Fruit fly (Drosophila melanogaster) whole organism, embryonic: ENCODE measurements around the gene Pisd.

Source experiments
- CG10267 ChIP-seq: fragments of 200-800 bp; sonication (Bioruptor generic); optimal IDR thresholded peaks from 2 replicates; lab custom pipeline; 2018; ENCODE audit warnings: missing biosample characterization, mild to moderate bottlenecking, missing genetic modification characterization, moderate library complexity
- CG10431 ChIP-seq: fragments of 200-800 bp; sonication (Bioruptor generic); optimal IDR thresholded peaks from 3 replicates; lab custom pipeline; 2018; ENCODE audit warnings: missing biosample characterization, mild to moderate bottlenecking, missing genetic modification characterization
- CG13775 ChIP-seq: fragments of 200-800 bp; sonication (Bioruptor generic); optimal IDR thresholded peaks from 3 replicates; lab custom pipeline; 2017; ENCODE audit warnings: missing biosample characterization, mild to moderate bottlenecking, missing genetic modification characterization
- CG18599 ChIP-seq: fragments of 200-800 bp; sonication (Bioruptor generic); optimal IDR thresholded peaks from 3 replicates; lab custom pipeline; 2017; ENCODE audit warnings: missing biosample characterization, missing genetic modification characterization, mild to moderate bottlenecking, moderate library complexity, missing genetic modification reagents
- CG2678 ChIP-seq: fragments of 200-800 bp; sonication (Bioruptor generic); optimal IDR thresholded peaks from 3 replicates; lab custom pipeline; 2019; ENCODE audit warnings: missing biosample characterization, mild to moderate bottlenecking, missing genetic modification characterization, moderate library complexity
- CG34376 ChIP-seq: fragments of 200-800 bp; sonication (Bioruptor generic); optimal IDR thresholded peaks from 2 replicates; lab custom pipeline; 2018; ENCODE audit warnings: missing biosample characterization, mild to moderate bottlenecking, missing genetic modification characterization
- CG34422 ChIP-seq: fragments of 200-800 bp; sonication (Bioruptor generic); IDR thresholded peaks from 3 replicates; pipeline ENCODE4 v1.3.6; 2022; ENCODE audit warnings: missing biosample characterization, missing genetic modification characterization
- CG6254 ChIP-seq: fragments of 200-800 bp; sonication (Bioruptor generic); optimal IDR thresholded peaks from 3 replicates; lab custom pipeline; 2017; ENCODE audit warnings: mild to moderate bottlenecking, missing biosample characterization, missing genetic modification reagents, missing genetic modification characterization
- CG6689 ChIP-seq: fragments of 200-800 bp; sonication (Bioruptor generic); IDR thresholded peaks from 2 replicates; pipeline ENCODE4 v1.3.6; 2022; ENCODE audit warnings: missing biosample characterization, missing genetic modification characterization
- CG8281 ChIP-seq: fragments of 200-800 bp; sonication (Bioruptor generic); optimal IDR thresholded peaks from 2 replicates; lab custom pipeline; 2018; ENCODE audit warnings: missing biosample characterization, mild to moderate bottlenecking, missing genetic modification characterization, moderate library complexity
- Dfd ChIP-seq, 2 experiments: fragments of >200 bp; optimal IDR thresholded peaks; 2 replicates each; lab custom pipeline; 2017; ENCODE audit warnings: missing biosample characterization in 2 of 2, missing genetic modification characterization in 2 of 2
- ERR ChIP-seq: fragments of 200-800 bp; sonication (Bioruptor generic); optimal IDR thresholded peaks from 2 replicates; lab custom pipeline; 2016; ENCODE audit warnings: missing biosample characterization, missing genetic modification characterization
- Ets65A ChIP-seq: fragments of 200-800 bp; sonication (Bioruptor generic); peaks from one replicate; lab custom pipeline; 2016; ENCODE audit warnings: missing biosample characterization, missing genetic modification characterization
- Fer2 ChIP-seq: fragments of 200-800 bp; sonication (Bioruptor generic); optimal IDR thresholded peaks from 2 replicates; lab custom pipeline; 2018; ENCODE audit warnings: missing biosample characterization, mild to moderate bottlenecking, missing genetic modification characterization, moderate library complexity
- GATAe ChIP-seq: fragments of 200-800 bp; sonication (Bioruptor generic); conservative IDR thresholded peaks from 2 replicates; pipeline ENCODE4 v1.3.6; 2022; ENCODE audit warnings: missing biosample characterization, missing genetic modification characterization
- HmgZ ChIP-seq: fragments of 200-800 bp; sonication (Bioruptor generic); optimal IDR thresholded peaks from 2 replicates; lab custom pipeline; 2018; ENCODE audit warnings: missing biosample characterization, mild to moderate bottlenecking, missing genetic modification characterization
- Hmx ChIP-seq: fragments of 200-800 bp; sonication (Bioruptor generic); optimal IDR thresholded peaks from 2 replicates; lab custom pipeline; 2016; ENCODE audit warnings: missing biosample characterization, missing genetic modification characterization
- Mrtf ChIP-seq: fragments of 200-800 bp; sonication (Bioruptor generic); IDR thresholded peaks from 3 replicates; pipeline ENCODE4 v1.3.6; 2022; ENCODE audit warnings: missing biosample characterization, missing genetic modification characterization
- Pdp1 ChIP-seq, 2 experiments: fragments of 200-800 bp; sonication (Bioruptor generic); optimal IDR thresholded peaks; 3 replicates each; lab custom pipeline; 2016; ENCODE audit warnings: missing biosample characterization in 2 of 2, missing genetic modification characterization in 2 of 2, mild to moderate bottlenecking in 1 of 2, moderate library complexity in 1 of 2
- Stat92E ChIP-seq, 3 experiments: fragments of >200 bp in 2 of 3; fragments of 200-800 bp in 1 of 3; sonication (Bioruptor generic) in 1 of 3; optimal IDR thresholded peaks; 2 replicates each; lab custom pipeline; 2017 to 2019; ENCODE audit warnings: missing biosample characterization in 3 of 3, missing genetic modification characterization in 3 of 3, mild to moderate bottlenecking in 1 of 3, moderate library complexity in 1 of 3
- abd-A ChIP-seq: fragments of 200-800 bp; sonication (Bioruptor generic); optimal IDR thresholded peaks from 3 replicates; lab custom pipeline; 2019; ENCODE audit warnings: missing biosample characterization, mild to moderate bottlenecking, missing genetic modification characterization, moderate library complexity
- ara ChIP-seq: fragments of 200-800 bp; sonication (Bioruptor generic); IDR thresholded peaks from 2 replicates; pipeline ENCODE4 v1.3.6; 2022; ENCODE audit warnings: missing biosample characterization, missing genetic modification characterization
- cwo ChIP-seq: fragments of 200-800 bp; sonication (Bioruptor generic); optimal IDR thresholded peaks from 3 replicates; lab custom pipeline; 2017; ENCODE audit warnings: missing biosample characterization, missing genetic modification characterization, mild to moderate bottlenecking, moderate library complexity, missing genetic modification reagents
- eve ChIP-seq, 2 experiments: fragments of >200 bp; optimal IDR thresholded peaks; 2 replicates each; lab custom pipeline; 2017; ENCODE audit warnings: missing biosample characterization in 2 of 2, missing genetic modification characterization in 2 of 2
- exex ChIP-seq: fragments of 200-800 bp; sonication (Bioruptor generic); optimal IDR thresholded peaks from 4 replicates; lab custom pipeline; 2018; ENCODE audit warnings: missing biosample characterization, mild to moderate bottlenecking, missing genetic modification characterization, moderate library complexity
- eyg ChIP-seq: fragments of 200-800 bp; sonication (Bioruptor generic); optimal IDR thresholded peaks from 3 replicates; lab custom pipeline; 2016; ENCODE audit warnings: missing biosample characterization, missing genetic modification characterization
- grn ChIP-seq: fragments of 200-800 bp; sonication (Bioruptor generic); optimal IDR thresholded peaks from 3 replicates; lab custom pipeline; 2017; ENCODE audit warnings: missing biosample characterization, missing genetic modification characterization
- gro ChIP-seq: fragments of 200-800 bp; sonication (Bioruptor generic); optimal IDR thresholded peaks from 2 replicates; lab custom pipeline; 2016; ENCODE audit warnings: missing biosample characterization, missing genetic modification characterization
- gsb ChIP-seq: fragments of 200-800 bp; sonication (Bioruptor generic); IDR thresholded peaks from 2 replicates; pipeline ENCODE4 v1.3.6; 2022; ENCODE audit warnings: missing biosample characterization, missing genetic modification characterization
- gsb-n ChIP-seq: fragments of 200-800 bp; sonication (Bioruptor generic); optimal IDR thresholded peaks from 3 replicates; lab custom pipeline; 2018; ENCODE audit warnings: missing biosample characterization, mild to moderate bottlenecking, missing genetic modification characterization
- lab ChIP-seq: fragments of 200-800 bp; sonication (Bioruptor generic); optimal IDR thresholded peaks from 3 replicates; lab custom pipeline; 2017; ENCODE audit warnings: missing biosample characterization, missing genetic modification characterization, mild to moderate bottlenecking, moderate library complexity, missing genetic modification reagents
- mirr ChIP-seq: fragments of 200-800 bp; sonication (Bioruptor generic); optimal IDR thresholded peaks from 3 replicates; lab custom pipeline; 2018; ENCODE audit warnings: missing biosample characterization, mild to moderate bottlenecking, missing genetic modification characterization
- oc ChIP-seq: fragments of 200-800 bp; sonication (Bioruptor generic); optimal IDR thresholded peaks from 2 replicates; lab custom pipeline; 2018; ENCODE audit warnings: missing biosample characterization, mild to moderate bottlenecking, missing genetic modification characterization, moderate library complexity
- salm ChIP-seq: fragments of 200-800 bp; sonication (Bioruptor generic); optimal IDR thresholded peaks from 2 replicates; lab custom pipeline; 2018; ENCODE audit warnings: missing biosample characterization, mild to moderate bottlenecking, missing genetic modification characterization
- sd ChIP-seq: fragments of 200-800 bp; sonication (Bioruptor generic); optimal IDR thresholded peaks from 3 replicates; lab custom pipeline; 2018; ENCODE audit warnings: missing biosample characterization, mild to moderate bottlenecking, missing genetic modification characterization, moderate library complexity
- slbo ChIP-seq: fragments of 200-800 bp; sonication (Bioruptor generic); IDR thresholded peaks from 2 replicates; pipeline ENCODE4 v1.3.6; 2022; ENCODE audit warnings: missing biosample characterization, missing genetic modification characterization
- sug ChIP-seq: fragments of 200-800 bp; optimal IDR thresholded peaks from 2 replicates; lab custom pipeline; 2019; ENCODE audit warnings: missing biosample characterization, mild to moderate bottlenecking, missing genetic modification characterization, moderate library complexity
- vfl ChIP-seq: fragments of 200-800 bp; sonication (Bioruptor generic); optimal IDR thresholded peaks from 2 replicates; lab custom pipeline; 2016; ENCODE audit warnings: missing biosample characterization, missing genetic modification characterization

Gene Pisd

dm6 chr3R:24079110-24079509 is 28.5 kb downstream of the Pisd start (continued):
- peak; percentile 12 for TF ChIP-seq CG10267 (tag; lab: Kevin White, UChicago)
- TF ChIP-seq slbo (GFP tag; lab: Robert Waterston, UW): peak; percentile 57
- 0 out of 2 replicates have a peak, but pooled peaks have one; percentile 28 for TF ChIP-seq CG6689 (GFP tag; lab: Robert Waterston, UW)

- TF ChIP-seq eyg (GFP tag; lab: Kevin White, UChicago): no peak
- peak; percentile 38 for TF ChIP-seq Ets65A (GFP tag; lab: Kevin White, UChicago)
- TF ChIP-seq Pdp1 (GFP tag; optimal IDR thresholded peaks at IDR 0.05; lab: Kevin White, UChicago): no peak
- TF ChIP-seq Hmx (GFP tag; lab: Kevin White, UChicago): no peak
- TF ChIP-seq CG34422 (GFP tag; lab: Robert Waterston, UW): no peak
- TF ChIP-seq Dfd (GFP tag; optimal IDR thresholded peaks at IDR 0.05; lab: Kevin White, UChicago): peak in 1 of 2 experiments; percentile 17
- TF ChIP-seq Mrtf (GFP tag; lab: Robert Waterston, UW): 0 out of 3 replicates have a peak, but pooled peaks have one; percentile 11
These were observed 29.0 kb downstream of the Pisd start for dm6 chr3R:24079613-24080012.

- TF ChIP-seq CG18599 (GFP tag; lab: Kevin White, UChicago): peak; percentile 16
- TF ChIP-seq GATAe (GFP tag; lab: Robert Waterston, UW): peak; percentile 19; the same call in 1 of the 2 replicates
- peak; percentile 64 for TF ChIP-seq sug (tag; lab: Kevin White, UChicago)
- no peak for TF ChIP-seq salm (tag; lab: Kevin White, UChicago)
- no peak for TF ChIP-seq gsb (GFP tag; lab: Robert Waterston, UW)
- peak; percentile 17 for TF ChIP-seq cwo
- TF ChIP-seq CG8281 (tag; lab: Kevin White, UChicago): peak; percentile 1
- peak; percentile 56 for TF ChIP-seq gro (GFP tag; lab: Kevin White, UChicago)
- TF ChIP-seq grn (GFP tag; lab: Kevin White, UChicago): peak; percentile 7
- TF ChIP-seq mirr (GFP tag; lab: Kevin White, UChicago): peak; percentile 94
- peak; percentile 26 for TF ChIP-seq HmgZ (tag; lab: Kevin White, UChicago)
- TF ChIP-seq ERR (GFP tag; lab: Kevin White, UChicago): no peak
- TF ChIP-seq CG6254: no peak
- TF ChIP-seq CG34376 (GFP tag; lab: Kevin White, UChicago): peak; percentile 82
- TF ChIP-seq exex (tag; lab: Kevin White, UChicago): peak; percentile 99
- TF ChIP-seq CG13775: no peak
- TF ChIP-seq sd (tag; lab: Kevin White, UChicago): peak; percentile 94
- peak; percentile 14 for TF ChIP-seq lab (GFP tag; lab: Kevin White, UChicago)
These were observed 34.4 kb downstream of the Pisd start for dm6 chr3R:24084975-24085374.

dm6 chr3R:24090143-24090542 is 39.6 kb downstream of the Pisd start:
- TF ChIP-seq Fer2 (tag; lab: Kevin White, UChicago) (no peak), CG10431 (no peak), Stat92E (GFP tag; optimal IDR thresholded peaks at IDR 0.05; lab: Kevin White, UChicago) (no peak), vfl (no peak), abd-A (peak; percentile 46), gsb-n (tag; lab: Kevin White, UChicago) (peak; percentile 55), oc (tag; lab: Kevin White, UChicago) (peak; percentile 22), ara (GFP tag; lab: Robert Waterston, UW) (no peak), CG2678 (tag; lab: Kevin White, UChicago) (no peak), eve (GFP tag; optimal IDR thresholded peaks at IDR 0.05; lab: Kevin White, UChicago) (peak in 1 of 2 experiments; percentile 12), sug (tag; lab: Kevin White, UChicago) (peak; percentile 10)
